Worm (Caenorhabditis elegans): Measurements from ENCODE around the gene inft-2.

Gene inft-2

ce11 chrV:13033223-13033622 is 31.1 kb downstream of the inft-2 start, which contains the start of gene W07G4.1:
W07G4.1 (plus strand) TSS chrV:13033523.
- no peak for TF ChIP-seq Y55F3AM.14 (GFP tag; optimal IDR thresholded peaks at IDR 0.05)
- TF ChIP-seq elt-1 (tag; optimal IDR thresholded peaks at IDR 0.05): no peak
- no peak for TF ChIP-seq unc-62 (GFP tag; optimal IDR thresholded peaks at IDR 0.05)
- no peak for TF ChIP-seq R02D3.7 (tag; optimal IDR thresholded peaks at IDR 0.05)
- no peak for TF ChIP-seq snpc-4 (tag; optimal IDR thresholded peaks at IDR 0.05)
- no peak for TF ChIP-seq dmd-4 (tag; optimal IDR thresholded peaks at IDR 0.05)
- no peak for TF ChIP-seq lin-13 (GFP tag; optimal IDR thresholded peaks at IDR 0.05)
- TF ChIP-seq ztf-11 (tag; optimal IDR thresholded peaks at IDR 0.05): no peak
- no peak for TF ChIP-seq egl-27 (tag; optimal IDR thresholded peaks at IDR 0.05)
- no peak for TF ChIP-seq nhr-237 (tag; optimal IDR thresholded peaks at IDR 0.05)
- no peak for TF ChIP-seq mdl-1 (tag; optimal IDR thresholded peaks at IDR 0.05)
- TF ChIP-seq crh-2 (tag; optimal IDR thresholded peaks at IDR 0.05): no peak
- TF ChIP-seq gmeb-1 (tag; optimal IDR thresholded peaks at IDR 0.05): no peak

ce11 chrV:13034604-13035003 is 32.5 kb downstream of the inft-2 start, which contains the start of gene W07G4.7:
W07G4.7 (minus strand) TSS chrV:13034704.
- TF ChIP-seq R02D3.7 (tag; optimal IDR thresholded peaks at IDR 0.05) (no peak), nhr-129 (tag; optimal IDR thresholded peaks at IDR 0.05) (no peak), unc-62 (GFP tag; optimal IDR thresholded peaks at IDR 0.05) (no peak), fos-1 (tag; optimal IDR thresholded peaks at IDR 0.05) (no peak), ama-1 (optimal IDR thresholded peaks at IDR 0.05) (no peak), nhr-10 (tag; optimal IDR thresholded peaks at IDR 0.05) (no peak), blmp-1 (tag; optimal IDR thresholded peaks at IDR 0.05; ENCODE audit: insufficient read depth) (no peak), sma-9 (GFP tag; optimal IDR thresholded peaks at IDR 0.05) (no peak), sma-9 (tag; optimal IDR thresholded peaks at IDR 0.05) (no peak), unc-39 (tag; optimal IDR thresholded peaks at IDR 0.05) (no peak), nhr-237 (tag; optimal IDR thresholded peaks at IDR 0.05) (no peak), dmd-4 (tag; optimal IDR thresholded peaks at IDR 0.05) (no peak), nhr-6 (tag; optimal IDR thresholded peaks at IDR 0.05) (no peak), gmeb-1 (tag; optimal IDR thresholded peaks at IDR 0.05) (no peak), ztf-11 (tag; optimal IDR thresholded peaks at IDR 0.05) (no peak), zag-1 (tag; optimal IDR thresholded peaks at IDR 0.05) (no peak), lin-11 (tag; optimal IDR thresholded peaks at IDR 0.05) (no peak), aly-2 (tag; optimal IDR thresholded peaks at IDR 0.05) (no peak), ceh-82 (tag; optimal IDR thresholded peaks at IDR 0.05) (no peak)

- TF ChIP-seq egl-27 (tag; optimal IDR thresholded peaks at IDR 0.05) (no peak), nhr-6 (tag; optimal IDR thresholded peaks at IDR 0.05) (no peak), nhr-237 (tag; optimal IDR thresholded peaks at IDR 0.05) (no peak), lsy-2 (tag; optimal IDR thresholded peaks at IDR 0.05) (no peak), sma-9 (GFP tag; optimal IDR thresholded peaks at IDR 0.05) (no peak), sma-9 (tag; optimal IDR thresholded peaks at IDR 0.05) (no peak)
These were observed 34.3 kb downstream of the inft-2 start, which contains the start of gene W07G4.2 for ce11 chrV:13036466-13036865. W07G4.2 (minus strand) TSS chrV:13036566.

ce11 chrV:13041666-13042065 is 39.5 kb downstream of the inft-2 start, which contains the start of gene scyl-1:
scyl-1 (minus strand) TSS chrV:13041721.
- peak; percentile 71 for TF ChIP-seq C34F6.9 (tag; optimal IDR thresholded peaks at IDR 0.05)
- TF ChIP-seq ama-1 (optimal IDR thresholded peaks at IDR 0.05): no peak
- peak; percentile 69 to 89 for TF ChIP-seq lsy-2 (tag; optimal IDR thresholded peaks at IDR 0.05)
- peak; percentile 31 for TF ChIP-seq ztf-4 (tag; optimal IDR thresholded peaks at IDR 0.05)
- peak; percentile 83 for TF ChIP-seq F13H6.1 (tag; optimal IDR thresholded peaks at IDR 0.05)
- peak; percentile 59 for TF ChIP-seq blmp-1 (tag; optimal IDR thresholded peaks at IDR 0.05; ENCODE audit: insufficient read depth)
- peak; percentile 83 for TF ChIP-seq gmeb-1 (tag; optimal IDR thresholded peaks at IDR 0.05)
- peak; percentile 88 for TF ChIP-seq nhr-25 (tag; optimal IDR thresholded peaks at IDR 0.05)
- TF ChIP-seq sem-4 (tag; optimal IDR thresholded peaks at IDR 0.05): peak; percentile 83
- no peak for TF ChIP-seq alr-1 (tag; optimal IDR thresholded peaks at IDR 0.05)
- no peak for TF ChIP-seq elt-1 (tag; optimal IDR thresholded peaks at IDR 0.05)
- peak; percentile 74 for TF ChIP-seq unc-55 (GFP tag; optimal IDR thresholded peaks at IDR 0.05)
- no peak for TF ChIP-seq nhr-77 (tag; optimal IDR thresholded peaks at IDR 0.05)
- TF ChIP-seq nhr-129 (tag; optimal IDR thresholded peaks at IDR 0.05): peak; percentile 81
- peak in 1 of 2 experiments; percentile 14 for TF ChIP-seq mdl-1 (tag; optimal IDR thresholded peaks at IDR 0.05)
- no peak for TF ChIP-seq Y55F3AM.14 (GFP tag; optimal IDR thresholded peaks at IDR 0.05)
- TF ChIP-seq nhr-23 (tag; optimal IDR thresholded peaks at IDR 0.05): no peak
- TF ChIP-seq snpc-4 (tag; optimal IDR thresholded peaks at IDR 0.05): peak; percentile 17
- TF ChIP-seq sma-9 (GFP tag; optimal IDR thresholded peaks at IDR 0.05): peak; percentile 92
- TF ChIP-seq sma-9 (tag; optimal IDR thresholded peaks at IDR 0.05): no peak
- TF ChIP-seq skn-1 (tag; optimal IDR thresholded peaks at IDR 0.05): no peak
- TF ChIP-seq mbf-1 (tag; optimal IDR thresholded peaks at IDR 0.05): no peak
- TF ChIP-seq sma-3 (GFP tag; optimal IDR thresholded peaks at IDR 0.05): peak; percentile 87
- peak; percentile 85 for TF ChIP-seq lin-13 (GFP tag; optimal IDR thresholded peaks at IDR 0.05)
- TF ChIP-seq mab-5 (tag; optimal IDR thresholded peaks at IDR 0.05): peak; percentile 78
- peak; percentile 80 for TF ChIP-seq nhr-21 (tag; optimal IDR thresholded peaks at IDR 0.05)
- no peak for TF ChIP-seq ceh-16 (tag; optimal IDR thresholded peaks at IDR 0.05)
- TF ChIP-seq peb-1 (tag; optimal IDR thresholded peaks at IDR 0.05): no peak
- TF ChIP-seq crh-2 (tag; optimal IDR thresholded peaks at IDR 0.05): peak; percentile 86
- TF ChIP-seq dmd-4 (tag; optimal IDR thresholded peaks at IDR 0.05): peak; percentile 3
- peak; percentile 71 for TF ChIP-seq fos-1 (tag; optimal IDR thresholded peaks at IDR 0.05)

Data from whole organism, L2 larva.